Fruit fly (Drosophila melanogaster) whole organism, embryonic: ENCODE results near the gene CG2224.
A peak's percentile ranks its signal among the peaks of the same experiment; 100 is the strongest.

ENCODE experiments used
- Adf1 ChIP-seq: fragments of 200-800 bp; sonication (Bioruptor generic); IDR thresholded peaks from 2 replicates; pipeline ENCODE4 v1.3.6; 2022; ENCODE audit warnings: missing biosample characterization, missing genetic modification characterization
- B-H1 ChIP-seq: fragments of 200-800 bp; sonication (Bioruptor generic); IDR thresholded peaks from 3 replicates; pipeline ENCODE4 v1.3.6; 2022; ENCODE audit warnings: missing biosample characterization, missing genetic modification characterization
- CG10274 ChIP-seq: fragments of 200-800 bp; sonication (Bioruptor generic); optimal IDR thresholded peaks from 3 replicates; lab custom pipeline; 2017; ENCODE audit warnings: missing biosample characterization, mild to moderate bottlenecking, missing genetic modification characterization
- CG11723 ChIP-seq: fragments of 200-800 bp; sonication (Bioruptor generic); optimal IDR thresholded peaks from 2 replicates; lab custom pipeline; 2017; ENCODE audit warnings: missing biosample characterization, mild to moderate bottlenecking, missing genetic modification characterization
- CG13296 ChIP-seq: fragments of 200-800 bp; sonication (Bioruptor generic); optimal IDR thresholded peaks from 3 replicates; lab custom pipeline; 2018; ENCODE audit warnings: missing biosample characterization, mild to moderate bottlenecking, missing genetic modification characterization
- CG14050 ChIP-seq: fragments of 200-800 bp; sonication (Bioruptor generic); IDR thresholded peaks from 3 replicates; pipeline ENCODE4 v1.3.6; 2022; ENCODE audit warnings: missing biosample characterization, missing genetic modification characterization
- CG14710 ChIP-seq: fragments of 200-800 bp; sonication (Bioruptor generic); optimal IDR thresholded peaks from 3 replicates; lab custom pipeline; 2019; ENCODE audit warnings: missing biosample characterization, mild to moderate bottlenecking, missing genetic modification characterization, moderate library complexity
- CG15011 ChIP-seq: fragments of 200-800 bp; sonication (Bioruptor generic); optimal IDR thresholded peaks from 3 replicates; lab custom pipeline; 2018; ENCODE audit warnings: missing biosample characterization, mild to moderate bottlenecking, missing genetic modification characterization
- CG15601 ChIP-seq: fragments of 200-800 bp; sonication (Bioruptor generic); optimal IDR thresholded peaks from 3 replicates; lab custom pipeline; 2019; ENCODE audit warnings: missing biosample characterization, mild to moderate bottlenecking, missing genetic modification characterization, moderate library complexity
- CG16813 ChIP-seq: fragments of 200-800 bp; sonication (Bioruptor generic); IDR thresholded peaks from 3 replicates; pipeline ENCODE4 v1.3.6; 2022; ENCODE audit warnings: missing biosample characterization, missing genetic modification characterization; ENCODE audit not compliant: partially characterized antibody
- CG17361 ChIP-seq: fragments of 200-800 bp; sonication (Bioruptor generic); IDR thresholded peaks from 3 replicates; pipeline ENCODE4 v1.3.6; 2022; ENCODE audit warnings: missing biosample characterization, missing genetic modification characterization
- CG18011 ChIP-seq: fragments of 200-800 bp; sonication (Bioruptor generic); optimal IDR thresholded peaks from 2 replicates; lab custom pipeline; 2017; ENCODE audit warnings: missing biosample characterization, missing genetic modification characterization, mild to moderate bottlenecking, moderate library complexity, missing genotype
- CG3838 ChIP-seq: fragments of 200-800 bp; sonication (Bioruptor generic); optimal IDR thresholded peaks from 3 replicates; lab custom pipeline; 2016; ENCODE audit warnings: missing biosample characterization, missing genetic modification characterization
- CG3995 ChIP-seq: fragments of 200-800 bp; sonication (Bioruptor generic); optimal IDR thresholded peaks from 3 replicates; lab custom pipeline; 2016; ENCODE audit warnings: missing biosample characterization, missing genetic modification characterization
- CG4707 ChIP-seq: fragments of 200-800 bp; sonication (Bioruptor generic); optimal IDR thresholded peaks from 2 replicates; lab custom pipeline; 2018; ENCODE audit warnings: missing biosample characterization, mild to moderate bottlenecking, missing genetic modification characterization, moderate library complexity
- CG6654 ChIP-seq: fragments of 200-800 bp; sonication (Bioruptor generic); optimal IDR thresholded peaks from 2 replicates; lab custom pipeline; 2017; ENCODE audit warnings: missing biosample characterization, mild to moderate bottlenecking, missing genetic modification characterization
- CG8089 ChIP-seq: fragments of 200-800 bp; sonication (Bioruptor generic); optimal IDR thresholded peaks from 3 replicates; lab custom pipeline; 2016; ENCODE audit warnings: missing biosample characterization, missing genetic modification characterization
- CoRest ChIP-seq: fragments of 200-800 bp; sonication (Bioruptor generic); optimal IDR thresholded peaks from 3 replicates; lab custom pipeline; 2018; ENCODE audit warnings: missing biosample characterization, mild to moderate bottlenecking, missing genetic modification characterization, moderate library complexity
- Dip3 ChIP-seq: fragments of 200-800 bp; sonication (Bioruptor generic); optimal IDR thresholded peaks from 3 replicates; lab custom pipeline; 2016; ENCODE audit warnings: missing biosample characterization, missing genetic modification characterization
- Dref ChIP-seq: fragments of 200-800 bp; sonication (Bioruptor generic); IDR thresholded peaks from 2 replicates; pipeline ENCODE4 v1.3.6; 2022; ENCODE audit warnings: missing biosample characterization, missing genetic modification characterization
- Drgx ChIP-seq: fragments of 200-800 bp; sonication (Bioruptor generic); IDR thresholded peaks from 2 replicates; pipeline ENCODE4 v1.3.6; 2022; ENCODE audit warnings: missing biosample characterization, missing genetic modification characterization
- E2f1 ChIP-seq: fragments of 200-800 bp; sonication (Bioruptor generic); IDR thresholded peaks from 2 replicates; pipeline ENCODE4 v1.3.6; 2022; ENCODE audit warnings: missing biosample characterization, missing genetic modification characterization
- Lhr ChIP-seq: fragments of 200-800 bp; sonication (Bioruptor generic); optimal IDR thresholded peaks from 3 replicates; lab custom pipeline; 2017; ENCODE audit warnings: mild to moderate bottlenecking, missing biosample characterization, missing genetic modification reagents, missing genetic modification characterization
- MBD-R2 ChIP-seq: fragments of 200-800 bp; sonication (Bioruptor generic); IDR thresholded peaks from 2 replicates; pipeline ENCODE4 v1.3.6; 2022; ENCODE audit warnings: missing biosample characterization, missing genetic modification characterization
- Meics ChIP-seq: fragments of 200-800 bp; sonication (Bioruptor generic); optimal IDR thresholded peaks from 2 replicates; lab custom pipeline; 2017; ENCODE audit warnings: missing biosample characterization, mild to moderate bottlenecking, missing genetic modification characterization
- Nf-YA ChIP-seq: fragments of 200-800 bp; sonication (Bioruptor generic); IDR thresholded peaks from 2 replicates; pipeline ENCODE4 v1.3.6; 2022; ENCODE audit warnings: missing biosample characterization, missing genetic modification characterization
- Nf-YC ChIP-seq: fragments of 200-800 bp; optimal IDR thresholded peaks from 3 replicates; lab custom pipeline; 2019; ENCODE audit warnings: missing biosample characterization, mild to moderate bottlenecking, missing genetic modification characterization, moderate library complexity
- Scr ChIP-seq: fragments of 200-800 bp; sonication (Bioruptor generic); IDR thresholded peaks from 2 replicates; pipeline ENCODE4 v1.3.6; 2022; ENCODE audit warnings: missing biosample characterization, missing genetic modification characterization; ENCODE audit not compliant: partially characterized antibody
- Sry-β ChIP-seq: fragments of 200-800 bp; sonication (Bioruptor generic); optimal IDR thresholded peaks from 2 replicates; lab custom pipeline; 2018; ENCODE audit warnings: missing biosample characterization, mild to moderate bottlenecking, missing genetic modification characterization, moderate library complexity
- Taf1 ChIP-seq: fragments of 200-800 bp; sonication (Bioruptor generic); IDR thresholded peaks from 2 replicates; pipeline ENCODE4 v1.3.6; 2022; ENCODE audit warnings: missing biosample characterization, missing genetic modification characterization
- ab ChIP-seq: fragments of 200-800 bp; sonication (Bioruptor generic); optimal IDR thresholded peaks from 2 replicates; lab custom pipeline; 2016; ENCODE audit warnings: missing biosample characterization, missing genetic modification characterization
- al ChIP-seq: fragments of 200-800 bp; sonication (Bioruptor generic); IDR thresholded peaks from 2 replicates; pipeline ENCODE4 v1.3.6; 2022; ENCODE audit warnings: missing biosample characterization, missing genetic modification characterization
- ase ChIP-seq: fragments of 200-800 bp; sonication (Bioruptor generic); IDR thresholded peaks from 3 replicates; pipeline ENCODE4 v1.3.6; 2022; ENCODE audit warnings: missing biosample characterization, missing genetic modification characterization
- cad ChIP-seq: fragments of >200 bp; optimal IDR thresholded peaks from 2 replicates; lab custom pipeline; 2017; ENCODE audit warnings: missing biosample characterization, missing genetic modification characterization
- chinmo ChIP-seq: fragments of 200-800 bp; sonication (Bioruptor generic); IDR thresholded peaks from 4 replicates; pipeline ENCODE4 v1.3.6; 2022; ENCODE audit warnings: missing biosample characterization, missing genetic modification characterization; ENCODE audit not compliant: partially characterized antibody
- ci ChIP-seq: fragments of 200-800 bp; sonication (Bioruptor generic); IDR thresholded peaks from 3 replicates; pipeline ENCODE4 v1.3.6; 2022; ENCODE audit warnings: missing biosample characterization, missing genetic modification characterization
- corto ChIP-seq: fragments of 200-800 bp; sonication (Bioruptor generic); optimal IDR thresholded peaks from 2 replicates; lab custom pipeline; 2016; ENCODE audit warnings: missing biosample characterization, mild to moderate bottlenecking, missing genetic modification characterization, moderate library complexity
- croc ChIP-seq: fragments of 200-800 bp; sonication (Bioruptor generic); conservative IDR thresholded peaks from 3 replicates; pipeline ENCODE4 v1.3.6; 2022; ENCODE audit warnings: missing biosample characterization, missing genetic modification characterization
- dan ChIP-seq: fragments of 200-800 bp; sonication (Bioruptor generic); IDR thresholded peaks from 2 replicates; pipeline ENCODE4 v1.3.6; 2022; ENCODE audit warnings: missing biosample characterization, missing genetic modification characterization
- dmrt11E ChIP-seq: fragments of 200-800 bp; sonication (Bioruptor generic); optimal IDR thresholded peaks from 3 replicates; lab custom pipeline; 2018; ENCODE audit warnings: missing biosample characterization, mild to moderate bottlenecking, missing genetic modification characterization, moderate library complexity
- fu2 ChIP-seq: fragments of 200-800 bp; sonication (Bioruptor generic); optimal IDR thresholded peaks from 2 replicates; lab custom pipeline; 2016; ENCODE audit warnings: missing biosample characterization, missing genetic modification characterization
- gsb-n ChIP-seq: fragments of 200-800 bp; sonication (Bioruptor generic); optimal IDR thresholded peaks from 3 replicates; lab custom pipeline; 2018; ENCODE audit warnings: missing biosample characterization, mild to moderate bottlenecking, missing genetic modification characterization
- hkb ChIP-seq, 2 experiments: fragments of 200-800 bp in 1 of 2; fragments of >200 bp in 1 of 2; sonication (Bioruptor generic) in 1 of 2; IDR thresholded peaks in 1 of 2; optimal IDR thresholded peaks in 1 of 2; 2 replicates each; pipeline versions ENCODE4 v1.3.6 to Lab custom; 2017 to 2022; ENCODE audit warnings: missing biosample characterization in 1 of 2, missing genetic modification characterization in 1 of 2
- jing ChIP-seq: fragments of 200-800 bp; sonication (Bioruptor generic); optimal IDR thresholded peaks from 2 replicates; lab custom pipeline; 2018; ENCODE audit warnings: missing biosample characterization, mild to moderate bottlenecking, missing genetic modification characterization
- sima ChIP-seq: fragments of 200-800 bp; sonication (Bioruptor generic); optimal IDR thresholded peaks from 2 replicates; lab custom pipeline; 2016; ENCODE audit warnings: missing biosample characterization, missing genetic modification characterization
- slou ChIP-seq: fragments of 200-800 bp; sonication (Bioruptor generic); optimal IDR thresholded peaks from 3 replicates; lab custom pipeline; 2016; ENCODE audit warnings: missing biosample characterization, missing genetic modification characterization
- stc ChIP-seq: fragments of 200-800 bp; sonication (Bioruptor generic); IDR thresholded peaks from 2 replicates; pipeline ENCODE4 v1.3.6; 2022; ENCODE audit warnings: missing biosample characterization, missing genetic modification characterization
- sug ChIP-seq: fragments of 200-800 bp; optimal IDR thresholded peaks from 2 replicates; lab custom pipeline; 2019; ENCODE audit warnings: missing biosample characterization, mild to moderate bottlenecking, missing genetic modification characterization, moderate library complexity
- twi ChIP-seq: fragments of 200-800 bp; optimal IDR thresholded peaks from 2 replicates; lab custom pipeline; 2019; ENCODE audit warnings: missing biosample characterization, mild to moderate bottlenecking, missing genetic modification characterization, moderate library complexity
- unpg ChIP-seq: fragments of 200-800 bp; sonication (Bioruptor generic); optimal IDR thresholded peaks from 3 replicates; lab custom pipeline; 2018; ENCODE audit warnings: missing biosample characterization, mild to moderate bottlenecking, missing genetic modification characterization, moderate library complexity
- wdn ChIP-seq: fragments of 200-800 bp; sonication (Bioruptor generic); IDR thresholded peaks from 2 replicates; pipeline ENCODE4 v1.3.6; 2022; ENCODE audit warnings: missing biosample characterization, missing genetic modification characterization

Gene CG2224

dm6 chr3R:30413795-30414194 is 45.3 kb downstream of the CG2224 start (continued):
- TF ChIP-seq ab (GFP tag; lab: Kevin White, UChicago) (no peak), ase (peak; percentile 41; the same call in 1 of the 3 replicates), fu2 (GFP tag; lab: Kevin White, UChicago) (no peak), corto (GFP tag; lab: Kevin White, UChicago) (no peak), cad (GFP tag; lab: Kevin White, UChicago) (no peak), MBD-R2 (GFP tag; lab: Robert Waterston, UW) (peak; percentile 28; the same call in 1 of the 2 replicates), CG10274 (no peak), Dip3 (GFP tag; lab: Kevin White, UChicago) (no peak), chinmo (no peak), twi (no peak), jing (peak; percentile 13), al (GFP tag; lab: Robert Waterston, UW) (no peak), gsb-n (tag; lab: Kevin White, UChicago) (peak; percentile 47), Nf-YA (GFP tag; lab: Robert Waterston, UW) (no peak), CG18011 (GFP tag; lab: Kevin White, UChicago) (no peak), Meics (GFP tag; lab: Kevin White, UChicago) (peak; percentile 25), CG6654 (peak; percentile 36), croc (GFP tag; lab: Robert Waterston, UW) (peak; percentile 49; the same call in 2 of the 3 replicates), sug (tag; lab: Kevin White, UChicago) (no peak), slou (GFP tag; lab: Kevin White, UChicago) (no peak), CoRest (tag; lab: Kevin White, UChicago) (peak; percentile 36), Adf1 (GFP tag; lab: Robert Waterston, UW) (no peak), CG14050 (GFP tag; lab: Robert Waterston, UW) (no peak), unpg (GFP tag; lab: Kevin White, UChicago) (peak; percentile 72), sima (GFP tag; lab: Kevin White, UChicago) (no peak), CG3995 (GFP tag; lab: Kevin White, UChicago) (no peak), stc (peak; percentile 47; the same call in 1 of the 2 replicates), CG15601 (tag; lab: Kevin White, UChicago) (peak; percentile 22), CG13296 (GFP tag; lab: Kevin White, UChicago) (no peak), CG16813 (GFP tag; lab: Robert Waterston, UW) (no peak), Nf-YC (no peak), E2f1 (GFP tag; lab: Robert Waterston, UW) (peak; percentile 41), CG17361 (GFP tag; lab: Robert Waterston, UW) (peak; percentile 50; the same call in 2 of the 3 replicates), Sry-β (GFP tag; lab: Kevin White, UChicago) (no peak), CG8089 (GFP tag; lab: Kevin White, UChicago) (peak; percentile 25), CG11723 (GFP tag; lab: Kevin White, UChicago) (no peak), Dref (GFP tag; lab: Robert Waterston, UW) (no peak), CG4707 (GFP tag; lab: Kevin White, UChicago) (no peak), dmrt11E (peak; percentile 45), CG14710 (tag; lab: Kevin White, UChicago) (peak; percentile 41), ci (GFP tag; lab: Robert Waterston, UW) (peak; percentile 88), Scr (GFP tag; lab: Robert Waterston, UW) (no peak), CG3838 (no peak), hkb (optimal IDR thresholded peaks at IDR 0.05; lab: Kevin White, UChicago) (no peak), hkb (GFP tag; IDR thresholded peaks at IDR 0.05; lab: Robert Waterston, UW) (peak; percentile 74), CG15011 (GFP tag; lab: Kevin White, UChicago) (peak; percentile 24), wdn (GFP tag; lab: Robert Waterston, UW) (no peak), Taf1 (GFP tag; lab: Robert Waterston, UW) (no peak), B-H1 (peak; percentile 53; the same call in 2 of the 3 replicates), Lhr (GFP tag; lab: Kevin White, UChicago) (no peak), Drgx (GFP tag; lab: Robert Waterston, UW) (peak; percentile 39; the same call in 1 of the 2 replicates), dan (GFP tag; lab: Robert Waterston, UW) (no peak; the same call in 1 of the 2 replicates)
